Worm (Caenorhabditis elegans) whole organism, late embryonic: Measurements from ENCODE around the gene T07D3.4.

Experiments
- T23F11.4 ChIP-seq: fragments of 200-800 bp; sonication (Bioruptor generic); optimal IDR thresholded peaks from 2 replicates; lab custom pipeline; 2018; ENCODE audit warnings: mild to moderate bottlenecking, missing genetic modification characterization, missing compliant biosample characterization
- ahr-1 ChIP-seq: sonication (generic microtip); optimal IDR thresholded peaks from 2 replicates; lab custom pipeline; 2016; ENCODE audit warnings: missing genetic modification characterization, missing compliant biosample characterization
- ama-1 ChIP-seq: fragments of 150-350 bp; optimal IDR thresholded peaks from 2 replicates; lab custom pipeline; 2014
- ceh-22 ChIP-seq: sonication (generic microtip); optimal IDR thresholded peaks from 2 replicates; lab custom pipeline; 2017; ENCODE audit warnings: missing biosample characterization, missing genetic modification characterization
- ceh-30 ChIP-seq: fragments of 150-350 bp; optimal IDR thresholded peaks from 2 replicates; lab custom pipeline; 2014; ENCODE audit warnings: missing biosample characterization, missing genetic modification characterization
- ceh-34 ChIP-seq: sonication (generic microtip); optimal IDR thresholded peaks from 2 replicates; lab custom pipeline; 2016; ENCODE audit warnings: mild to moderate bottlenecking, missing genetic modification characterization, missing compliant biosample characterization
- ceh-6 ChIP-seq: fragments of 200-800 bp; sonication (Bioruptor generic); optimal IDR thresholded peaks from 2 replicates; lab custom pipeline; 2018; ENCODE audit warnings: mild to moderate bottlenecking, missing genetic modification characterization, missing compliant biosample characterization
- dve-1 ChIP-seq: sonication (generic microtip); optimal IDR thresholded peaks from 2 replicates; lab custom pipeline; 2017; ENCODE audit warnings: antibody characterized with exemption, mild to moderate bottlenecking, missing genetic modification characterization, missing compliant biosample characterization
- elt-2 ChIP-seq: sonication (generic microtip); optimal IDR thresholded peaks from 2 replicates; lab custom pipeline; 2016; ENCODE audit warnings: missing genetic modification reagents, missing genetic modification characterization, missing compliant biosample characterization
- eyg-1 ChIP-seq: sonication (generic microtip); optimal IDR thresholded peaks from 2 replicates; lab custom pipeline; 2016; ENCODE audit warnings: missing genotype, missing genetic modification characterization, missing compliant biosample characterization
- fkh-10 ChIP-seq: fragments of 150-350 bp; optimal IDR thresholded peaks from 2 replicates; lab custom pipeline; 2014; ENCODE audit warnings: missing biosample characterization, missing genetic modification reagents, missing genetic modification characterization
- gmeb-2 ChIP-seq: sonication (generic microtip); optimal IDR thresholded peaks from 2 replicates; lab custom pipeline; 2016; ENCODE audit warnings: missing genetic modification characterization, inconsistent platforms, missing compliant biosample characterization
- hlh-13 ChIP-seq: fragments of 200-800 bp; sonication (Bioruptor generic); optimal IDR thresholded peaks from 2 replicates; lab custom pipeline; 2018; ENCODE audit warnings: mild to moderate bottlenecking, missing genetic modification characterization, missing compliant biosample characterization
- hlh-15 ChIP-seq: sonication (generic microtip); optimal IDR thresholded peaks from 2 replicates; lab custom pipeline; 2016; ENCODE audit warnings: missing genetic modification characterization, missing compliant biosample characterization
- hlh-6 ChIP-seq: sonication (generic microtip); optimal IDR thresholded peaks from 2 replicates; lab custom pipeline; 2016; ENCODE audit warnings: missing genotype, missing genetic modification characterization, missing compliant biosample characterization
- madf-2 ChIP-seq: sonication (generic microtip); optimal IDR thresholded peaks from 2 replicates; lab custom pipeline; 2017; ENCODE audit warnings: missing genetic modification characterization, missing compliant biosample characterization
- mec-3 ChIP-seq: sonication (generic microtip); optimal IDR thresholded peaks from 2 replicates; lab custom pipeline; 2016; ENCODE audit warnings: borderline replicate concordance, missing genetic modification characterization, missing compliant biosample characterization
- nfya-1 ChIP-seq: sonication (generic microtip); optimal IDR thresholded peaks from 2 replicates; lab custom pipeline; 2017; ENCODE audit warnings: missing genetic modification characterization, mild to moderate bottlenecking, missing compliant biosample characterization, antibody characterized with exemption, moderate library complexity
- nhr-11 ChIP-seq: fragments of 150-350 bp; optimal IDR thresholded peaks from 2 replicates; lab custom pipeline; 2014; ENCODE audit warnings: missing biosample characterization, missing genetic modification characterization
- nhr-232 ChIP-seq: sonication (generic microtip); optimal IDR thresholded peaks from 2 replicates; lab custom pipeline; 2016; ENCODE audit warnings: missing genetic modification characterization, missing compliant biosample characterization
- npax-4 ChIP-seq: sonication (generic microtip); optimal IDR thresholded peaks from 2 replicates; lab custom pipeline; 2016; ENCODE audit warnings: missing genetic modification characterization, missing compliant biosample characterization
- odd-2 ChIP-seq: sonication (generic microtip); optimal IDR thresholded peaks from 2 replicates; lab custom pipeline; 2017; ENCODE audit warnings: antibody characterized with exemption, mild to moderate bottlenecking, missing genetic modification characterization, missing compliant biosample characterization
- pag-3 ChIP-seq: sonication (generic microtip); optimal IDR thresholded peaks from 2 replicates; lab custom pipeline; 2016; ENCODE audit warnings: missing compliant biosample characterization, missing genetic modification characterization, borderline replicate concordance
- pha-4 ChIP-seq: fragments of 150-350 bp; optimal IDR thresholded peaks from 2 replicates; lab custom pipeline; 2018; ENCODE audit warnings: missing biosample characterization, missing genetic modification reagents, missing genetic modification characterization
- pqm-1 ChIP-seq: sonication (generic microtip); optimal IDR thresholded peaks from 2 replicates; lab custom pipeline; 2016; ENCODE audit warnings: missing genetic modification characterization, missing compliant biosample characterization
- pros-1 ChIP-seq: fragments of 150-350 bp; optimal IDR thresholded peaks from 2 replicates; lab custom pipeline; 2014; ENCODE audit warnings: missing biosample characterization, missing genetic modification reagents, missing genetic modification characterization
- rnt-1 ChIP-seq: sonication (generic microtip); optimal IDR thresholded peaks from 2 replicates; lab custom pipeline; 2016; ENCODE audit warnings: missing genetic modification characterization, missing compliant biosample characterization
- sox-2 ChIP-seq: fragments of 200-800 bp; sonication (Bioruptor generic); IDR thresholded peaks from 2 replicates; pipeline ENCODE4 v1.3.6; 2022; ENCODE audit warnings: missing genetic modification reagents, missing genetic modification characterization, missing compliant biosample characterization
- syd-9 ChIP-seq: sonication (generic microtip); optimal IDR thresholded peaks from 2 replicates; lab custom pipeline; 2016; ENCODE audit warnings: mild to moderate bottlenecking, missing genetic modification characterization, moderate library complexity, missing compliant biosample characterization
- ttx-3 ChIP-seq: sonication (generic microtip); optimal IDR thresholded peaks from 2 replicates; lab custom pipeline; 2016; ENCODE audit warnings: missing genetic modification reagents, missing genetic modification characterization, missing compliant biosample characterization
- unc-42 ChIP-seq: sonication (generic microtip); optimal IDR thresholded peaks from 2 replicates; lab custom pipeline; 2016; ENCODE audit warnings: missing genotype, missing genetic modification characterization, missing compliant biosample characterization
- zip-5 ChIP-seq: sonication (generic microtip); optimal IDR thresholded peaks from 2 replicates; lab custom pipeline; 2016; ENCODE audit warnings: missing genetic modification characterization, missing compliant biosample characterization

The T07D3.4 gene

DNA sequence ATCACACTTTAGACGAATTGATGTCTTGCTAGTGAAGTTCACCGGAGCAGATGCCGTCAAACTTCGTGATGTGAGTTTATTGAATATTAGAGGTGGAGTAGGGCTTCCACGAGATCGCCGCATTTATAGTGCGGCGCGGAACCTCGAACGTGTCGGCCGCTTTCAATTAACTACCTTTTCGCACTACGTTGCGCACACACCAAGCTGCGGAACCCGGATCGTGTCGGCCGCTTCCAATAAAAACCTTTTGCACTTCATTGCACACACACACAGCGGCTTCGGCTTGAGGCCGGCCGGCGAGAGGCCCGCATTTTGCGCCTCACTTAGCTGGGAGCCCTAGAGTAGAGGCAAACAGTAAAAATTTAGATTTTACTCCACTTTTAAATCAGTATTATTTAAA lies 17.2 kb downstream of the T07D3.4 start:
- TF ChIP-seq odd-2 = no peak
- no peak for TF ChIP-seq gmeb-2
- no peak for TF ChIP-seq ttx-3
- no peak for TF ChIP-seq fkh-10 (GFP tag; lab: Kevin White, UChicago)
- TF ChIP-seq eyg-1 (tag; lab: Kevin White, UChicago) = no peak
- no peak for TF ChIP-seq npax-4
- TF ChIP-seq ceh-6 (GFP tag; lab: Kevin White, UChicago) = no peak
- TF ChIP-seq hlh-13 (GFP tag; lab: Kevin White, UChicago) = no peak
- TF ChIP-seq zip-5 (tag; lab: Kevin White, UChicago) = no peak

DNA sequence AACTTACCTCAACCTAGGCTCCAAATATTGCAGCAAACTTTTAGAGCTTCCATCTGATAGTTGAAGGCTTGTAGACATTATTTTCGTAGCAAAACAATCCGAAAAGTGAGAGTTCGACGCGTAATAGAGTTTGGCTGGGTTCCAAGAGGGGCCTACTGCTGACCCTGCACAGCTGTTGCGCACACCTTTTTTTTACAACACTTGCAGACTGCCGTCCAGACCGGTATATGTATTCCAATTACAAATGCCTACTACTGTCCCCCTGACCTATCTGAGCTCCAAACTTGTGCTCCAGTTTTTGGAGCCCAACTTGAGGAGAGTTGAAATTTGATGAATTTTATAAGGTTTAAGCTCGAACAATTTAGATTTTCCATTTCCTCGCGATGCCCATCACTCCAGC lies 21.4 kb downstream of the T07D3.4 start, which contains the start of the genes fbxc-24 and fbxc-27:
fbxc-24 (minus strand) TSS at position 101 of the 400 bp plus-strand sequence.
fbxc-27 (plus strand) TSS at position 216 of the 400 bp plus-strand sequence.
- no peak for TF ChIP-seq fkh-10 (GFP tag; lab: Kevin White, UChicago)
- TF ChIP-seq ceh-22 = no peak
- no peak for TF ChIP-seq syd-9 (tag; lab: Kevin White, UChicago)
- TF ChIP-seq ahr-1 = no peak
- TF ChIP-seq nhr-232 (tag; lab: Kevin White, UChicago) = no peak
- no peak for TF ChIP-seq pag-3 (tag; lab: Kevin White, UChicago)
- TF ChIP-seq rnt-1 (tag; lab: Kevin White, UChicago) = no peak
- no peak for TF ChIP-seq sox-2 (GFP tag; lab: Robert Waterston, UW)
- TF ChIP-seq mec-3 (tag; lab: Kevin White, UChicago) = no peak
- no peak for TF ChIP-seq ceh-30 (tag; lab: Kevin White, UChicago)
- TF ChIP-seq hlh-6 (tag; lab: Kevin White, UChicago) = no peak
- no peak for TF ChIP-seq T23F11.4 (GFP tag; lab: Kevin White, UChicago)
- TF ChIP-seq nhr-11 (tag; lab: Kevin White, UChicago) = no peak

DNA sequence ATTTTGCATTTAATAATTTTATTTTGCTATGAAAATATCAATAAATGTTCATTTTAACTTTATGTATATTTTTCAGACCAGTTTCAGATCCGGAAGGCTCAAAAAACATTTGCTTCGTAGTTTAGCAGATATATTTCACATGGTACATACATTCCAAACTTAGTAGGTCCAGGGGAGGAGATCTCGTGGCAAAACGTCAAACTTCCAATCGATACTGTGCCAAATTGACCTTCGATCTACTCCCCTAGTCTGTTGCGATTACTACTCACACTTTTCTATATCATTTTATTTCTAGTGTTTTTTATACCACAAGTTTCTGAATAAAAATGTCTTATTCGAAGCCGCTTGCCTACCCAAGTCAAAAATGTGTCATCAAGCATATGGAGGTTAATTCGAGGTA lies 23.6 kb downstream of the T07D3.4 start, which contains the start of gene fbxc-31:
fbxc-31 (plus strand) TSS at position 301 of the 400 bp plus-strand sequence.
- TF ChIP-seq pha-4 = no peak
- TF ChIP-seq unc-42 = no peak

DNA sequence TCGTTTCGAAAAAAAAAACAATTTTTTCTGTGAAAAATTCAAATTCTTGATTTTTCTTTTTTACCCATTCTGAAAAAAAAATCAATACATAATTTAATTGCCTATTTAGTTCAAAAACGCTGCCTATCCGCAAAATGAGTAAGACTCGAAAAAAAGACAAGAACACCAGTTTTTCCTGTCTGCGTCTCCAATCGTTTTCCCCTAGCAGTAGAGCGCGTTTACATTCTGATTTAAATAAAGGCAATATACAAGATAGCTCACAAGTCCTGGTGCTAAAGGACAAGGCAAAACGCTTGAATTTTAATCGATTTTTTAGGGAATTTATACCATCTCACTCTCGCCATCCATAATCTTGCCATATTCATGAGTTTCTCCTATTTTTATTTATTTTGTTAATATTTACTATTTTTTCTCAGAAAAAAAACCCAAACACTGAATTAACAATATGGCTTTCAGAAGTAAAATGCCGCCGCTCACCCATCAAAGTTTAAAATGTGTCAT lies 25.2 kb downstream of the T07D3.4 start, which contains the start of gene fbxc-33:
fbxc-33 (plus strand) TSS at position 451 of the 501 bp plus-strand sequence.
- TF ChIP-seq pros-1 (tag; lab: Kevin White, UChicago) (no peak), nfya-1 (tag; lab: Kevin White, UChicago) (peak; percentile 9)

DNA sequence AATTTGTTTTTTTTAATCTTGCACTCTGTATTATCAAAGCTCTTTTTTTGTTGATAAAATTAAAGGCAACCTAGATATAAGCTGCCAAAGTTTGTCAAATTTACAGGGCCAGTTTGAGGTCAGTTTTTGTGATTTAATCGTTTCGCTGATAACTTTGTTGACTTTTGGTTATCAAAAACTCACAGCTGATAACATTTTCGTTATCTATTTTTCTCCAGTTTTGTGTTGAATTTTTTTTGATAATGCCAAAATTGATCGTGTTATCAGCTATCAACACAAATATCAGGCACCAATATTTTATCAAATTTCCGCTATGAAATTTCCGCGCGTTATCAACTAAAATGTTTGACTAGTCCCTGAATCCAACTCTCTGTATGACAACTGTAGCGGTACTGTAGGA lies 27.1 kb downstream of the T07D3.4 start:
- TF ChIP-seq pha-4 = no peak
- TF ChIP-seq madf-2 (tag; lab: Kevin White, UChicago) = no peak
- no peak for TF ChIP-seq nfya-1 (tag; lab: Kevin White, UChicago)
- TF ChIP-seq dve-1 (tag; lab: Kevin White, UChicago) = peak; percentile 41
- peak; percentile 70 for TF ChIP-seq pqm-1
- peak; percentile 100 for TF ChIP-seq elt-2 (tag; lab: Kevin White, UChicago)

DNA sequence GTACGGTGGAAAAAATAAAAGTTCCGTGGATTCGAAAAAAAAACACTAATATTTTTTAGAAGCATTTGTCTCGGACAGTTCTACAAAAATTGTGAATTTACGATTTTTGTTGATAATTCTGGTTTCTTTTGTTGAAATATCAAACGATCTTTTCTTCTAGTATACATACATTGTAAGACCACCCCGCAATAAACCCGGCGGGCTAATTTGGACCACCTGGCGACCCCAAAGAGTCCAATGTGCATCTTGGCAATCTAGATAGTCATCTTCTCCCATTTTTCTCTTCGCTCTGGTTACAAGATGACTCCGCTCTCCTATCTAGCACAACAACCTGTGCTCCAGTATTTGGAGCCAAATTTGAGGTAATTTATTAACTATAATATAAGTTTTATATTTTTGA lies 27.7 kb downstream of the T07D3.4 start, which contains the start of gene fbxc-29:
fbxc-29 (plus strand) TSS at position 301 of the 400 bp plus-strand sequence.
- no peak for TF ChIP-seq hlh-15
- TF ChIP-seq ama-1 (lab: Kevin White, UChicago) = no peak
- no peak for TF ChIP-seq ceh-34 (tag; lab: Kevin White, UChicago)
- no peak for TF ChIP-seq npax-4
- no peak for TF ChIP-seq mec-3 (tag; lab: Kevin White, UChicago)
